Worm (Caenorhabditis elegans) whole organism, L1 larva: ENCODE measurements around the gene aqp-3.
A peak's percentile ranks its signal among the peaks of the same experiment; 100 is the strongest.

Experiments
- C34B4.2 ChIP-seq: sonication (generic microtip); optimal IDR thresholded peaks from 2 replicates; lab custom pipeline; 2017; ENCODE audit warnings: mild to moderate bottlenecking, missing genetic modification characterization, missing compliant biosample characterization
- aha-1 ChIP-seq: fragments of 150-350 bp; optimal IDR thresholded peaks from 2 replicates; lab custom pipeline; 2014; ENCODE audit warnings: missing biosample characterization, missing genetic modification characterization
- ceh-63 ChIP-seq: fragments of 200-800 bp; sonication (Bioruptor generic); optimal IDR thresholded peaks from 2 replicates; lab custom pipeline; 2018; ENCODE audit warnings: mild to moderate bottlenecking, missing genetic modification characterization, missing compliant biosample characterization
- ceh-8 ChIP-seq: fragments of 200-800 bp; sonication (Bioruptor generic); optimal IDR thresholded peaks from 2 replicates; lab custom pipeline; 2018; ENCODE audit warnings: mild to moderate bottlenecking, missing genetic modification characterization, moderate library complexity, missing compliant biosample characterization
- ceh-90 ChIP-seq: sonication (generic microtip); optimal IDR thresholded peaks from 2 replicates; lab custom pipeline; 2016; ENCODE audit warnings: missing genetic modification characterization, missing compliant biosample characterization
- ces-1 ChIP-seq: fragments of 150-350 bp; optimal IDR thresholded peaks from 2 replicates; lab custom pipeline; 2014; ENCODE audit warnings: missing biosample characterization, missing genetic modification reagents, missing genetic modification characterization
- efl-1 ChIP-seq, 4 experiments: fragments of 150-350 bp; optimal IDR thresholded peaks in 3 of 4; peaks in 1 of 4; 1 replicate in 1 of 4; 2 replicates in 3 of 4; lab custom pipeline; 2014; ENCODE audit warnings: missing biosample characterization in 2 of 4, missing genetic modification characterization in 2 of 4, missing genetic modification reagents in 2 of 4
- elt-2 ChIP-seq: sonication (generic microtip); optimal IDR thresholded peaks from 2 replicates; lab custom pipeline; 2016; ENCODE audit warnings: missing genetic modification characterization, mild to moderate bottlenecking, inconsistent platforms, missing compliant biosample characterization, missing genetic modification reagents
- elt-3 ChIP-seq, 6 experiments: fragments of 150-350 bp in 1 of 6; sonication (generic microtip); optimal IDR thresholded peaks; 2 replicates each; lab custom pipeline; 2017 to 2018; ENCODE audit warnings: missing biosample characterization in 6 of 6, missing genetic modification characterization in 6 of 6, inconsistent platforms in 1 of 6
- fkh-8 ChIP-seq: sonication (generic microtip); optimal IDR thresholded peaks from 2 replicates; lab custom pipeline; 2016; ENCODE audit warnings: mild to moderate bottlenecking, missing genetic modification characterization, missing compliant biosample characterization
- grh-1 ChIP-seq: fragments of 200-800 bp; sonication (Bioruptor generic); IDR thresholded peaks from 2 replicates; pipeline ENCODE4 v1.3.6; 2022; ENCODE audit warnings: missing genetic modification reagents, missing genetic modification characterization, missing compliant biosample characterization
- hlh-4 ChIP-seq: sonication (generic microtip); optimal IDR thresholded peaks from 2 replicates; lab custom pipeline; 2016; ENCODE audit warnings: mild to moderate bottlenecking, missing genetic modification characterization, missing compliant biosample characterization
- hpl-2 ChIP-seq: fragments of 150-350 bp; optimal IDR thresholded peaks from 2 replicates; lab custom pipeline; 2014; ENCODE audit warnings: missing biosample characterization, missing genetic modification reagents, missing genetic modification characterization
- isw-1 ChIP-seq: fragments of 200-800 bp; sonication (Bioruptor generic); IDR thresholded peaks from 2 replicates; pipeline ENCODE4 v1.3.6; 2022; ENCODE audit warnings: missing genetic modification characterization, missing compliant biosample characterization
- lin-13 ChIP-seq: fragments of 150-350 bp; optimal IDR thresholded peaks from 2 replicates; lab custom pipeline; 2014; ENCODE audit warnings: missing biosample characterization, missing genetic modification reagents, missing genetic modification characterization
- lin-14 ChIP-seq: fragments of 200-800 bp; sonication (Bioruptor generic); optimal IDR thresholded peaks from 2 replicates; lab custom pipeline; 2018; ENCODE audit warnings: mild to moderate bottlenecking, missing genetic modification characterization, moderate library complexity, missing compliant biosample characterization
- lin-15B ChIP-seq: fragments of 150-350 bp; sonication (generic microtip); optimal IDR thresholded peaks from 3 replicates; lab custom pipeline; 2014; ENCODE audit warnings: missing biosample characterization, missing genetic modification characterization
- lin-35 ChIP-seq, 2 experiments: fragments of 150-350 bp; optimal IDR thresholded peaks; 2 replicates each; lab custom pipeline; 2014; ENCODE audit warnings: missing biosample characterization in 2 of 2, missing genetic modification characterization in 2 of 2, missing genetic modification reagents in 2 of 2
- lsy-2 ChIP-seq, 2 experiments: fragments of 150-350 bp; optimal IDR thresholded peaks; 2 replicates each; lab custom pipeline; 2014; ENCODE audit warnings: missing biosample characterization in 2 of 2, missing genetic modification characterization in 2 of 2
- mab-9 ChIP-seq: fragments of 200-800 bp; sonication (Bioruptor generic); IDR thresholded peaks from 2 replicates; pipeline ENCODE4 v1.3.6; 2022; ENCODE audit warnings: missing genetic modification reagents, missing genetic modification characterization, missing compliant biosample characterization
- mdl-1 ChIP-seq, 2 experiments: fragments of 150-350 bp; optimal IDR thresholded peaks; 2 replicates each; lab custom pipeline; 2014 to 2017; ENCODE audit warnings: missing biosample characterization in 2 of 2, missing genetic modification characterization in 2 of 2, inconsistent platforms in 1 of 2
- mep-1 ChIP-seq: fragments of 150-350 bp; optimal IDR thresholded peaks from 2 replicates; lab custom pipeline; 2014; ENCODE audit warnings: missing biosample characterization, missing genetic modification characterization
- nhr-237 ChIP-seq: fragments of 150-350 bp; optimal IDR thresholded peaks from 2 replicates; lab custom pipeline; 2014; ENCODE audit warnings: missing biosample characterization, missing genetic modification characterization
- nhr-28 ChIP-seq: fragments of 150-350 bp; optimal IDR thresholded peaks from 2 replicates; lab custom pipeline; 2014; ENCODE audit warnings: missing biosample characterization, missing genetic modification characterization
- nhr-47 ChIP-seq: sonication (generic microtip); optimal IDR thresholded peaks from 2 replicates; lab custom pipeline; 2016; ENCODE audit warnings: mild to moderate bottlenecking, missing genetic modification characterization, moderate library complexity, missing compliant biosample characterization
- nhr-71 ChIP-seq: sonication (generic microtip); optimal IDR thresholded peaks from 2 replicates; lab custom pipeline; 2016; ENCODE audit warnings: mild to moderate bottlenecking, missing genetic modification characterization, moderate library complexity, missing compliant biosample characterization
- nhr-84 ChIP-seq: sonication (generic microtip); optimal IDR thresholded peaks from 2 replicates; lab custom pipeline; 2017; ENCODE audit warnings: missing biosample characterization, missing genetic modification characterization
- nhr-85 ChIP-seq: sonication (generic microtip); peaks from one replicate; lab custom pipeline; 2016; ENCODE audit warnings: missing genetic modification characterization, inconsistent platforms, missing compliant biosample characterization
- nhr-90 ChIP-seq: sonication (generic microtip); optimal IDR thresholded peaks from 2 replicates; lab custom pipeline; 2016; ENCODE audit warnings: mild to moderate bottlenecking, missing genetic modification characterization, missing compliant biosample characterization; ENCODE audit not compliant: poor library complexity
- pqm-1 ChIP-seq: sonication (generic microtip); optimal IDR thresholded peaks from 3 replicates; lab custom pipeline; 2017; ENCODE audit warnings: missing biosample characterization, missing genetic modification characterization
- rnt-1 ChIP-seq: sonication (generic microtip); optimal IDR thresholded peaks from 2 replicates; lab custom pipeline; 2016; ENCODE audit warnings: mild to moderate bottlenecking, missing genetic modification characterization, moderate library complexity, missing compliant biosample characterization
- skn-1 ChIP-seq: fragments of 150-350 bp; optimal IDR thresholded peaks from 2 replicates; lab custom pipeline; 2014; ENCODE audit warnings: missing biosample characterization, missing genetic modification characterization
- snu-23 ChIP-seq: sonication (generic microtip); optimal IDR thresholded peaks from 2 replicates; lab custom pipeline; 2016; ENCODE audit warnings: missing genetic modification characterization, missing compliant biosample characterization
- tbx-2 ChIP-seq: sonication (generic microtip); optimal IDR thresholded peaks from 2 replicates; lab custom pipeline; 2016; ENCODE audit warnings: missing genetic modification characterization, missing compliant biosample characterization
- unc-130 ChIP-seq: fragments of 150-350 bp; optimal IDR thresholded peaks from 2 replicates; lab custom pipeline; 2017; ENCODE audit warnings: missing biosample characterization, missing genetic modification characterization, inconsistent platforms
- unc-98 ChIP-seq: fragments of 200-800 bp; sonication (Bioruptor generic); IDR thresholded peaks from 2 replicates; pipeline ENCODE4 v1.3.6; 2022; ENCODE audit warnings: missing genetic modification characterization, missing compliant biosample characterization
- xbp-1 ChIP-seq: sonication (generic microtip); optimal IDR thresholded peaks from 2 replicates; lab custom pipeline; 2016; ENCODE audit warnings: missing genetic modification characterization, missing compliant biosample characterization
- zip-4 ChIP-seq: fragments of 200-800 bp; sonication (Bioruptor generic); optimal IDR thresholded peaks from 2 replicates; lab custom pipeline; 2018; ENCODE audit warnings: mild to moderate bottlenecking, missing genetic modification characterization, moderate library complexity, missing compliant biosample characterization

aqp-3 gene

DNA sequence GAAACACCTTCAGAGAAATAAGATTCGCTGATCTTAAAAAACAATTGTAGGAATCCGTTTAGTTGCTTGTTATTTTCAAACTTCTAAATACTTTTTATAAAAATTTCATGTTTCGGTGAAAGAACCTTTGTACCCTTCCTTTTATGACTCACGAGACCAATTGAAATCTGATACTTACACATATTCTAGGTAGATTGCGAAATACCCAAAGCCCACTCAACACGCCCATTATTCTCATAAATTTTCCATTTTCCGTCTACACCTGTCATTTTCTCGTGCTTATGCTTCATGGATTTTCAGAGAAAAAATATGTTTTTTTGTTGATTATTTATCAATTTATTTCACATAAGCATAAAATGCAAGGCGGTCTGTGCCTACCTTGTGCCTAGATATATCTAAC, 40.1 kb upstream of the aqp-3 start:
- TF ChIP-seq mab-9 (GFP tag; lab: Robert Waterston, UW) = no peak
- peak; percentile 50 for TF ChIP-seq nhr-71
- no peak for TF ChIP-seq ceh-8
- TF ChIP-seq unc-130 (tag; lab: Kevin White, UChicago) = no peak
- TF ChIP-seq rnt-1 (tag; lab: Kevin White, UChicago) = no peak
- TF ChIP-seq skn-1 (tag; lab: Kevin White, UChicago) = peak; percentile 63
- TF ChIP-seq unc-98 (GFP tag; lab: Robert Waterston, UW) = no peak
- TF ChIP-seq fkh-8 (tag; lab: Kevin White, UChicago) = peak; percentile 76
- peak; percentile 60 for TF ChIP-seq zip-4 (GFP tag; lab: Kevin White, UChicago)
- TF ChIP-seq aha-1 (tag; lab: Kevin White, UChicago) = no peak
- no peak for TF ChIP-seq mdl-1 (tag; optimal IDR thresholded peaks at IDR 0.05; lab: Kevin White, UChicago)
- TF ChIP-seq efl-1 (optimal IDR thresholded peaks at IDR 0.05; lab: Kevin White, UChicago) = no peak
- no peak for TF ChIP-seq efl-1 (GFP tag; optimal IDR thresholded peaks at IDR 0.05 in 1 of 2; lab: Kevin White, UChicago)
- peak; percentile 6 for TF ChIP-seq nhr-85
- no peak for TF ChIP-seq hpl-2 (GFP tag; lab: Kevin White, UChicago)
- TF ChIP-seq ceh-90 (tag; lab: Kevin White, UChicago) = no peak
- TF ChIP-seq isw-1 (GFP tag; lab: Robert Waterston, UW) = 0 out of 2 replicates have a peak, but pooled peaks have one; percentile 3
- TF ChIP-seq mep-1 = no peak
- TF ChIP-seq nhr-47 (tag; lab: Kevin White, UChicago) = no peak
- no peak for TF ChIP-seq lin-15B
- no peak for TF ChIP-seq elt-3 (tag; optimal IDR thresholded peaks at IDR 0.05; lab: Kevin White, UChicago)
- TF ChIP-seq ceh-63 (GFP tag; lab: Kevin White, UChicago) = no peak
- no peak for TF ChIP-seq nhr-84 (tag; lab: Kevin White, UChicago)
- TF ChIP-seq nhr-237 (tag; lab: Kevin White, UChicago) = no peak
- TF ChIP-seq grh-1 (GFP tag; lab: Robert Waterston, UW) = no peak
- TF ChIP-seq lsy-2 (tag; optimal IDR thresholded peaks at IDR 0.05; lab: Kevin White, UChicago) = peak in 1 of 2 experiments; percentile 9
- no peak for TF ChIP-seq tbx-2 (tag; lab: Kevin White, UChicago)
- TF ChIP-seq snu-23 (GFP tag; lab: Kevin White, UChicago) = no peak
- no peak for TF ChIP-seq nhr-90 (tag; lab: Kevin White, UChicago)
- TF ChIP-seq pqm-1 (tag; lab: Kevin White, UChicago) = no peak
- peak; percentile 44 for TF ChIP-seq lin-14

ce11 chrIV:11004273-11004672, 38.0 kb upstream of the aqp-3 start, which contains the start of gene F13H10.1:
Gene F13H10.1, plus strand, starts transcription at chrIV:11004573.
- no peak for TF ChIP-seq ceh-63 (GFP tag; lab: Kevin White, UChicago)
- no peak for TF ChIP-seq ces-1
- no peak for TF ChIP-seq efl-1 (optimal IDR thresholded peaks at IDR 0.05; lab: Kevin White, UChicago)
- peak in 1 of 2 experiments; percentile 89 for TF ChIP-seq efl-1 (GFP tag; optimal IDR thresholded peaks at IDR 0.05 in 1 of 2; lab: Kevin White, UChicago)

DNA sequence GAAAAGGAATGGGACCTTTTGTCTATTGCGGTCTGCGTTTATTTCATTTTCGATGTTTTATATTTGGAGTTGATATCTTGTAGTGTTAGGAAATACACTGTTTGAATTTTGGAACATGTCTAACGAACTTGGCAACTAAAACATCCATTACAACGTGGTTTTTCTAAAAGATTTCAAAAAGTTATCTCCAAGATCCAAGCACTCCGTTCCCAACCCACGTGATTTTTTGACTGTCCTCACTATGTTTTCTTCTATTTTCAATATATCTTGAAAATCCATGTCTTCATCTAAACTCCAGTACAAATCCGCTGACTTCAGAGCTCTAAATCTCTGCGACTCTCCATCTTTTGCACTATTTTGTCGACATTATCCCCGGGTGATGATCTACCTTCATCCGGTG, 35.4 kb upstream of the aqp-3 start, which contains the start of gene F13H10.9:
Gene F13H10.9 (plus strand): TSS at position 301 of the 400 bp plus-strand sequence.
- TF ChIP-seq lin-13 (no peak), nhr-71 (no peak), pqm-1 (tag; lab: Kevin White, UChicago) (no peak)

DNA sequence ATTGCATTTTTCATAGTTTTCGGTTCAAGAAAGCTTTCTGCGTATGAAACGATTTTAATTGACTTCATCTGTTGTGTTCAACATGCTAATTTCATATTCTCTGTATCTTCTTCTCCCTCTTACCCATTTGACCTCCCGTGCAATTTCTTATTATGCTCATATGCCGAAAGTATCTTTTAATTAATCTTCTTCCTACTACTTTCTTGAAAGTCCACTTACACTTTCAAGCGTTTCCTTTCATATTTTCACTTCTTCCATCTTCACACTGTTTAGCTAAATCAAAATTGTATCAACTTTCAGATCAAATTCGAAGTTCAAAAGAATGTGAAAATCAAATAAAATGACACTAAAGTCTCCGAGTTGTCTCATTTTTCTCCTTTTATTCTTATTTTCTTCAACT, 24.4 kb upstream of the aqp-3 start, which contains the start of gene F13H10.5:
Gene F13H10.5 (plus strand): TSS at position 301 of the 400 bp plus-strand sequence.
- TF ChIP-seq elt-2 (tag; lab: Kevin White, UChicago) (no peak), hlh-4 (tag; lab: Kevin White, UChicago) (no peak), nhr-90 (tag; lab: Kevin White, UChicago) (no peak), unc-98 (GFP tag; lab: Robert Waterston, UW) (no peak), C34B4.2 (tag; lab: Kevin White, UChicago) (no peak), lin-35 (GFP tag; optimal IDR thresholded peaks at IDR 0.05; lab: Kevin White, UChicago) (no peak), nhr-28 (no peak), ceh-63 (GFP tag; lab: Kevin White, UChicago) (no peak), rnt-1 (tag; lab: Kevin White, UChicago) (no peak), xbp-1 (tag; lab: Kevin White, UChicago) (no peak)
- TF ChIP-seq, all 84 proteins: peak for 0
